Fruit fly (Drosophila melanogaster): ENCODE measurements around the gene Gr61a.

Gr61a gene

DNA sequence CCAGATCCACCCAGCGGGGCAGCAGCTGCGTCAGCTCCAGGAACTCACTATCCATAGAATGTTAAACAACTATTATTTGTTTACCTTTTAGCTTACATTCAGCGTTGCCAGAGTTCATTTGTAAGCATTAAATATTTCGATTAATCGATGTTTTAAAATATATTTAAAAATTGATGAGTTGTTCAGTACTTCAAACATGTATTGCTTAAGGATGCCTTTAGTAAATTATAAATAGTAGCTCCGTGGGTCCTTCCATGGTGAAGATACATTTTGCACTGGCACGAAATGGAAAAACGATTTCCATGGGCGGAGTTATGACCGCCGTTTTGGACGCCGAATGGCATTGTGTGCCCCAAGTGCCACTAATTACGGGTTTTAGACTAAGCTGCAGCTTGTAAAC is at the start of gene Gr61a, which contains the start of gene JMJD5:
Gene Gr61a (plus strand): TSS at position 192 of the 400 bp plus-strand sequence.
Gene JMJD5 (minus strand): TSS at position 101 of the 400 bp plus-strand sequence.
- TF ChIP-seq CG8478 (optimal IDR thresholded peaks at IDR 0.05) (no peak), CTCF (optimal IDR thresholded peaks at IDR 0.05) (no peak)

dm6 chr3L:793733-794320 is 47.4 kb upstream of the Gr61a start:
- TF ChIP-seq CG8478 (optimal IDR thresholded peaks at IDR 0.05) (no peak), CTCF (optimal IDR thresholded peaks at IDR 0.05) (no peak)

DNA sequence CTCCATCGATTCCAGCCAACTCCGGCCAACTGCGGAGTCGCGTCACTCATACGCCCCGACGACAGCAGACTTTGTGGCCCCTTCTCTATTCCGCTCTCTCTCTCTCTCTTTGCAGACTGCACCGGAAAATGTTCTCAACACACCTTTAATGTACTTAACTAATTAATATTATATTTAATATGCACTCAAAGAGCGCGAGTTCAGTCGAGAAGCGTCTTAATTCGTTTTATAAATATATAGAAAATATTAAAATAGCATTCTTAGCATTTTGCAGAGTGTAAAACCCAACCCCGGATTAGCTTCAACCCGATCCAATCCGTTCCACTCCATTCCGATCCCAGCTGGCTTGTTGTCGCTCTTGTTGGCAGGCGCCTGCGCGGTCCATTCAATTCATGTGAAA is 46.8 kb upstream of the Gr61a start:
- no peak for TF ChIP-seq CTCF (optimal IDR thresholded peaks at IDR 0.05)
- no peak for TF ChIP-seq CG8478 (optimal IDR thresholded peaks at IDR 0.05)

dm6 chr3L:795001-795400 is 46.2 kb upstream of the Gr61a start:
- TF ChIP-seq CG8478 (optimal IDR thresholded peaks at IDR 0.05) (no peak), CTCF (optimal IDR thresholded peaks at IDR 0.05) (no peak)

DNA sequence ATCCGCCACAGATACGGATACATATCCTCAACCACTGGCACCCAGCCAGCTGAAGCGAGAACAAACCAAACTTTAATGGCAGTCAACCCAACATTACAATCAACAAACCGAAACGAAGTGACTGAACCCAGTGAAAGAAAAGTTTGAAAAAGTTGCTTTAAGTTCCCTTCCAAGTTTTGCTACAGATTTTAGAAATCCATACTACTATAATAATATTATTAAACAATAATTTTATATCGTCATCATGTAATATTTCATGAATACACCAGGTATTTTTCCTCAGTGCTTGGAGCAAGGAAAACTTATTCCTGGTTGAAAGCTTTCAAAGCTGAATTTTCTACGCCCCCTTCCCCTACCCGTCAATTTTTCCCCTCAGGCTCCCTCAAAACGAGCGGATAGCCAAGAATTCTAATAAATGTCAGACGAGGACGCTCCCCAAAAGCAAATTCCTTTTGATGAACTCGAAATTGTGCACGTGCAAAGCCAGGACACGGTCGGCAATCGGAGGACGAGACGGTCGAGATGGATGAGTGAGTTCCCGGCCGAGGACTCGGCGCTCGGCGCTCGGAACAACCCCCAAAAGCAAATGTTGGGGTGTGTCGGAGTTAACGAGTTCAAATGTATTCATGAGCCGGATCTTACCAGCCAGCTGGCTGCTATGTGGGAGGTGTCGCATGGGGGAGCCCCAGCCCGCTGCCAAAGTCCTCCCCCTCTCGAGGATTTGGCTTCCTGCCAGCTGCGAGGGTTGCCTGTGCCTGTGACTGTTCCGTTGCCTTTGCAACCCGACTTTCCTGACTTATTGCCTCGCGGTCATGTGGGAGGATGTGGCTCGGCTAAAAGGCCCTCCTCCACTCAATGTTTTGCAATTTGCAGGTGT is 44.1 kb upstream of the Gr61a start:
- no peak for TF ChIP-seq CTCF (optimal IDR thresholded peaks at IDR 0.05)
- no peak for TF ChIP-seq CG8478 (optimal IDR thresholded peaks at IDR 0.05)

DNA sequence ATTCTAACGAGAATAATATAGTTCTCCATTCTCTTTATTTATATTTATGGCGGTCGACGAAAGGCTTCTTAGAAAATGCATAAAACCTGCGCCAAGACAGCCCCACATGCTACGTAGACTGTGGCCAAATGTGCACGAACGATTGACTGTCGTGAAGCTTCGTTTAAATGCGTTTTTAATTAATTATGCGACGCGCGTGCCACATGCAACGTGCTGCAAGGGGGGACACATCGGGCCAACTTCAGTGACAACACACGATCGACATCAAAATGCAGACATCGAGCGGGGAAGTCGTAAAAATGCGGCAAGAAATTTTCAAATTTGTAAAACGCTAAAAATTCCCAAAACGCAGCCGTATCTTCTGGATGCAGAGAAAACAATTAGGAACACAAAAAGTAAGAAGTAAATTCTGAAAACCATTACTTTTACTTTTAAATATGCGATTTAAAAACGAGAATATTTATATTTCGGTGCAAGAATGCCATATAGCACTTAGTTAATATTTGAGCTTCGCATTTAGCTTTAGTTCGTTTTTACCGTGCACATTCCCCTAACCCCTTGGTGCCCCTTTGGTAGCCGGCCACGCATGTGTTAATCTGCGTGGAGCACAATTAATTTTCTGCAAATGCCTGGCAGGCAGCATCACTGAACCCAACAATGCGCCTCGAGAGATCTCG is 41.3 kb upstream of the Gr61a start:
- no peak for TF ChIP-seq CTCF (optimal IDR thresholded peaks at IDR 0.05)
- TF ChIP-seq CG8478 (optimal IDR thresholded peaks at IDR 0.05) = no peak

- no peak for TF ChIP-seq CG8478 (optimal IDR thresholded peaks at IDR 0.05)
- no peak for TF ChIP-seq CTCF (optimal IDR thresholded peaks at IDR 0.05)
These were observed 39.3 kb upstream of the Gr61a start for dm6 chr3L:801860-802462.

DNA sequence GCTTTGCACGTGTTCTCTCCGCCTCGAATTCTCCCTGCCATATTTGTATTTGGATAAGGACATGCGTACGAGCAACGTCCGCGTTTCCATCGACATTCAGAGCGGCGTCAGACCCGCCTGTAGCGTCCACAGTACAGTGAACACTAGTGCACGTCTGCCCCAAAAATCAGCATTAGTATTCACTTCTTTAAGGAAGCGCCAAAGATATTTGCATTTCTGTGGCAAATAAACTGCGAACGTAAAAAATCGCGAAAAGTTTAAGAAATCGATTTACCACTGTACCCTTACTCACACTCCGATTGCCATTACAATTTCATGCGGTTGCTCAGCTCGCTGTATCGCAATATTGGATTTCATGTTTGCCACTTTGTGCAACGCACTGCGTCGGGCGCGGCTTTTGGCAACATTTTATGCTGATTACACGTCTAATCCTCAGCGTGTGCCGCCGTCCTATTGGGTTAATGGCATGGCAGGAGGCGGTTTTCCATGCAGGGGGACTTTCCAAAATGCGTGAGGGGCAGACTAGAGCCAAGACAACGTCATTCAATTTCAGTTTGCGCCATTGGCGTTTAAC is 38.5 kb upstream of the Gr61a start:
- TF ChIP-seq CG8478 (optimal IDR thresholded peaks at IDR 0.05) = no peak
- no peak for TF ChIP-seq CTCF (optimal IDR thresholded peaks at IDR 0.05)

DNA sequence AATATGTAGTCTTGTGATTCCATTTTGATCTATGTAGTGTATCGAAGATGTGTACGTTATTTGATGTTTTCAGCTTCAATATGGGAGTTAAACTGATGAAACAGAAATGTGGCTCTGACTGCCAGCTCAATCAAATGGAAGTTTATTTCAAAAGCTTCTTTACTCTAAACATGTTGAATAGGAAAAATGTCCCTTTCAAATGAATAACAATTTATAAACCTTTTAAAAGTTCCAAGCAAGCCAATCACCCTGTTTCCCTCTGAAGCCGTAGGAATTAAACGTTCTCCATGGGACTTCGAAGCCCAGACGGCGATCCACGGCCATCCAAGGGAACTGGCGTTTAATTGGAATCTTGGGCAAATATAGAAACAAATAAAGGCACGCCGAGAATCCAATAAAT is 37.3 kb upstream of the Gr61a start, which contains the start of gene CG13898:
Gene CG13898 (minus strand): TSS at position 101 of the 400 bp plus-strand sequence.
- TF ChIP-seq CTCF (optimal IDR thresholded peaks at IDR 0.05) (no peak), CG8478 (optimal IDR thresholded peaks at IDR 0.05) (no peak)

DNA sequence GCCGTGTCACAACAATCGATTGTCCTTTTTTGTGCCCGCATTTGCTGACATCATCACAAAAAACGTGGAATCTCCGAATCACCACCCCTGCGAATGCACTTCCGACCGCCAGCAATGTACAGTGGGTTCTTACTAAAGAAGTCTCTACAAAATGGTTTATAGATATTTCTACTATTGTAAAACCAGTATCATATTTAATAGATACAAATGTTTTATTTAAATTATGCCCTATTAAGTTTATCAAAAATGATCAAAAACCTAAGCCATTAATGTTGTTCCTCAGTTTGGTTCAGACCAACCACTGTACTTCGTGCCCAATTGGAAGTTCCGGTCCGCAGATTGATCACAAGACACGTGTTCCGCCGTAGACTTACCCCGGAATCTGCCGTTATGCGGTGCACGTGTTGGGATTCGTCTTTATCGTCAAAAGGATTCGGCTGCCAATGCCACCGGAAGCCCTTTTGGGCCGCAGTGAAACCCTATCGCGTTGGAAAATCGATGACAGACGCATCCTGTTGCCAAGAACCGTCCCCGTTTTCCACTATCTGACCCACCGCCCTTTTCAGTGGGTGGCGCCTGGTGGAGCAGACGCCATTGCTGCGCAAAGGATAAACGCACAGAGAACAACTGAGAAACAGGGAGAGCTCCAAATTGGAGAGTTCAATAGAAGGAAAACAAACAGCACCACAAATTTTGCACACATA is 36.5 kb upstream of the Gr61a start:
- TF ChIP-seq CG8478 (optimal IDR thresholded peaks at IDR 0.05) = no peak
- TF ChIP-seq CTCF (optimal IDR thresholded peaks at IDR 0.05) = no peak

- no peak for TF ChIP-seq CTCF (optimal IDR thresholded peaks at IDR 0.05)
- TF ChIP-seq CG8478 (optimal IDR thresholded peaks at IDR 0.05) = no peak
These were observed 35.5 kb upstream of the Gr61a start for dm6 chr3L:805642-806218.

dm6 chr3L:807456-807855 is 33.8 kb upstream of the Gr61a start:
- no peak for TF ChIP-seq CG8478 (optimal IDR thresholded peaks at IDR 0.05)

DNA sequence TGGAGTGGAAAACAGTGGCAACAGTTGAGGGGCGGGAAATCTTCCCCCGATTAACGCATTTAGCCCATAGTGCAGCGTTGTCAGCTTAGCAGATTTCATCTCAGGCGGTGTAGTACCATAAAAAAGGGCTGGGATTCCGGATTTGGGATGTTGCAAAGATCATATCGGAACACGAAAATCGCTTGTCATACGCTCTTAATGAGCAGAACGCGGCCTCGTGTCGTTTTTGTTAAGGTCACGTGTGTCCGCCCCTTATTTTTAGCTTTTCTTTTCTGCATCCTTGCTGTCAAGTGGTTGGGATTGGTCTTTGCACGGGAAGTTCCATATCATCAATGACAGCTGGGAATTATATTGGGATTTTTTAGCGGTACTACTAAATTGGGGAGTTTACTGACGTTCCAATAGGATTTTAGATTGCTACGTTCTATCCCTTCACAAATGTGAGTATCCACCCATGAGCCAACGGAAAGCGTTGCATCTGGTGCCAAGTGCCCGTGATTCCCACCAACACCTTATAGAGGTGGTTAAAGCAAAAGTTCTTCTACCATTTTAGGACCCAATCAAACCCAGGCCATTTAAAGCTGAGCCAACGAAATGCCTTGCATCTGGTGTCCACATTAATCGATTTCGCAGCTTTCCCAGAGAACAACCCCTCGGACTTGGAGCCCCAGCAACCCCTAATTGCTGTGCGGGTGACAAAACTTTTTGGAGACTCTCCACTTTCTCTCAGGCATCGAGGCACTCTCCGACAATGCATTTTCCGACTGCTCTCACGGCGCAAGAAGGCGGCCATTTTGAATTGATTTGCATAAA is 32.3 kb upstream of the Gr61a start:
- TF ChIP-seq CG8478 (optimal IDR thresholded peaks at IDR 0.05) = no peak
- TF ChIP-seq CTCF (optimal IDR thresholded peaks at IDR 0.05) = no peak

Measured in S2 (cell line).